Worm (Caenorhabditis elegans): ENCODE data around the gene nhr-209.

- TF ChIP-seq ama-1 (optimal IDR thresholded peaks at IDR 0.05): no peak
- TF ChIP-seq fkh-10 (GFP tag; optimal IDR thresholded peaks at IDR 0.05): no peak
- TF ChIP-seq C38D4.7 (GFP tag; optimal IDR thresholded peaks at IDR 0.05): no peak
- TF ChIP-seq ref-2 (tag; optimal IDR thresholded peaks at IDR 0.05): no peak
- TF ChIP-seq ceh-9 (tag; optimal IDR thresholded peaks at IDR 0.05): no peak
- TF ChIP-seq C08G9.2 (tag; optimal IDR thresholded peaks at IDR 0.05): no peak
- TF ChIP-seq dmd-4 (tag; optimal IDR thresholded peaks at IDR 0.05; ENCODE audit: borderline replicate concordance): no peak
- no peak for TF ChIP-seq elt-2 (tag; optimal IDR thresholded peaks at IDR 0.05)
- no peak for TF ChIP-seq ceh-45 (GFP tag; IDR thresholded peaks at IDR 0.05)
- TF ChIP-seq ceh-19 (GFP tag; optimal IDR thresholded peaks at IDR 0.05): no peak
- TF ChIP-seq unc-42 (tag; optimal IDR thresholded peaks at IDR 0.05): no peak
- TF ChIP-seq nhr-11 (tag; optimal IDR thresholded peaks at IDR 0.05): no peak
Observed at ce11 chrV:12075983-12076382, 22.0 kb upstream of the nhr-209 start.

Measured in whole organism, late embryonic.